Worm (Caenorhabditis elegans) whole organism, young adult: ENCODE data around the gene mrps-14.

Experiments
- K11D2.4 ChIP-seq: fragments of 200-800 bp; sonication (Bioruptor generic); IDR thresholded peaks from 2 replicates; pipeline ENCODE4 v1.3.6; 2022; ENCODE audit warnings: missing genetic modification reagents, missing genetic modification characterization, missing compliant biosample characterization
- ZK185.1 ChIP-seq: sonication (generic microtip); optimal IDR thresholded peaks from 2 replicates; lab custom pipeline; 2016; ENCODE audit warnings: mild to moderate bottlenecking, missing genetic modification characterization, missing compliant biosample characterization; ENCODE audit not compliant: poor library complexity, severe bottlenecking
- ccch-3 ChIP-seq: fragments of 200-800 bp; sonication (Bioruptor generic); optimal IDR thresholded peaks from 2 replicates; lab custom pipeline; 2018; ENCODE audit warnings: mild to moderate bottlenecking, missing genetic modification characterization, missing compliant biosample characterization
- cebp-1 ChIP-seq, 2 experiments: fragments of 200-800 bp in 1 of 2; sonication (Bioruptor generic) in 1 of 2; sonication (generic microtip) in 1 of 2; IDR thresholded peaks in 1 of 2; optimal IDR thresholded peaks in 1 of 2; 2 replicates each; pipeline versions ENCODE4 v1.3.6 to Lab custom; 2017 to 2022; ENCODE audit warnings: missing compliant biosample characterization in 2 of 2, missing genetic modification characterization in 2 of 2, mild to moderate bottlenecking in 1 of 2, missing genetic modification reagents in 1 of 2, moderate library complexity in 1 of 2
- ceh-91 ChIP-seq: fragments of 200-800 bp; sonication (Bioruptor generic); IDR thresholded peaks from 2 replicates; pipeline ENCODE4 v1.3.6; 2022; ENCODE audit warnings: missing genetic modification reagents, missing genetic modification characterization, missing compliant biosample characterization
- chd-7 ChIP-seq: sonication (generic microtip); optimal IDR thresholded peaks from 2 replicates; lab custom pipeline; 2016; ENCODE audit warnings: mild to moderate bottlenecking, missing genetic modification characterization, moderate library complexity, missing compliant biosample characterization
- ets-4 ChIP-seq: fragments of 200-800 bp; sonication (Bioruptor generic); optimal IDR thresholded peaks from 2 replicates; lab custom pipeline; 2018; ENCODE audit warnings: mild to moderate bottlenecking, missing genetic modification characterization, missing compliant biosample characterization
- lir-1 ChIP-seq: fragments of 200-800 bp; sonication (Bioruptor generic); conservative IDR thresholded peaks from 2 replicates; pipeline ENCODE4 v1.3.6; 2022; ENCODE audit warnings: missing genetic modification reagents, missing genetic modification characterization, missing compliant biosample characterization
- lsl-1 ChIP-seq: fragments of 200-800 bp; sonication (Bioruptor generic); optimal IDR thresholded peaks from 2 replicates; lab custom pipeline; 2018; ENCODE audit warnings: mild to moderate bottlenecking, missing genetic modification characterization, moderate library complexity, missing compliant biosample characterization
- nfya-1 ChIP-seq: sonication (generic microtip); optimal IDR thresholded peaks from 2 replicates; lab custom pipeline; 2017; ENCODE audit warnings: antibody characterized with exemption, missing compliant biosample characterization, missing genetic modification characterization, borderline replicate concordance; ENCODE audit not compliant: insufficient read depth
- unc-62 ChIP-seq: fragments of 150-350 bp; optimal IDR thresholded peaks from 2 replicates; lab custom pipeline; 2014; ENCODE audit warnings: missing biosample characterization, missing genetic modification reagents, missing genetic modification characterization
- xnd-1 ChIP-seq: sonication (generic microtip); optimal IDR thresholded peaks from 2 replicates; lab custom pipeline; 2016; ENCODE audit warnings: missing genotype, missing genetic modification reagents, missing genetic modification characterization, missing compliant biosample characterization
- ztf-26 ChIP-seq: sonication (generic microtip); optimal IDR thresholded peaks from 2 replicates; lab custom pipeline; 2017; ENCODE audit warnings: missing genetic modification characterization, missing compliant biosample characterization

Gene mrps-14

DNA sequence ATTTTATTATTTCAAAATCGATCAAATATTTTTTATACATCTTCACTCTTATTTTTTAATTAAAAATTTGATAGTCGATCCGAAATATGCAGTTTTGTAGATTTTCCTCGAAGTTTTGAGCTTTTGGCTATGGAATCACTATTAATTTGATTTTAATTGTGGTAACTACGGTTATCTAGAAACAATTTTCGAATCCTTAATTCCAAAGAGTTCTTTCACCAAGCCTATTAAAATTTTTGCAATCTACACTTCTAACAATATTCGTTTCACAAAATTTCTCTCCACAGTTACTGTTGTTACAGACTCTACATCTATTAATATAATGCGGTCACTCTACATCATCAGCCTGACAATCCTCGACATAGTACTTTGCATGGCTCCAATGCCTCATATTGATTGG, 50.1 kb downstream of the mrps-14 start, which contains the start of gene R05H5.7:
Gene R05H5.7 (plus strand): TSS at position 301 of the 400 bp plus-strand sequence.
- TF ChIP-seq xnd-1 (tag; lab: Kevin White, UChicago) (no peak), ceh-91 (GFP tag; lab: Robert Waterston, UW) (no peak), cebp-1 (GFP tag; IDR thresholded peaks at IDR 0.05; lab: Robert Waterston, UW) (no peak), cebp-1 (tag; optimal IDR thresholded peaks at IDR 0.05; lab: Kevin White, UChicago) (no peak), K11D2.4 (no peak), unc-62 (GFP tag; lab: Kevin White, UChicago) (no peak), ccch-3 (no peak), ets-4 (no peak), lsl-1 (GFP tag; lab: Kevin White, UChicago) (no peak), chd-7 (no peak), ZK185.1 (tag; lab: Kevin White, UChicago) (no peak), lir-1 (GFP tag; lab: Robert Waterston, UW) (no peak), nfya-1 (tag; lab: Kevin White, UChicago) (no peak), ztf-26 (no peak)
